Fruit fly (Drosophila melanogaster) whole organism, adult: ENCODE measurements around the gene Prx4.

Source experiments
- CG11617 ChIP-seq: fragments of 200-800 bp; sonication (Bioruptor generic); optimal IDR thresholded peaks from 2 replicates; lab custom pipeline; 2017; ENCODE audit warnings: mild to moderate bottlenecking, missing biosample characterization, missing genetic modification reagents, missing genetic modification characterization
- CG12768 ChIP-seq: fragments of 200-800 bp; sonication (Bioruptor generic); optimal IDR thresholded peaks from 2 replicates; lab custom pipeline; 2017; ENCODE audit warnings: missing biosample characterization, missing genetic modification characterization, mild to moderate bottlenecking, moderate library complexity, missing genetic modification reagents
- CG14711 ChIP-seq: fragments of 200-800 bp; sonication (Bioruptor generic); optimal IDR thresholded peaks from 2 replicates; lab custom pipeline; 2018; ENCODE audit warnings: missing biosample characterization, mild to moderate bottlenecking, missing genetic modification characterization, moderate library complexity
- CG1620 ChIP-seq: fragments of 200-800 bp; sonication (Bioruptor generic); optimal IDR thresholded peaks from 2 replicates; lab custom pipeline; 2016; ENCODE audit warnings: missing biosample characterization, missing genetic modification characterization
- CG33017 ChIP-seq: fragments of 200-800 bp; sonication (Bioruptor generic); optimal IDR thresholded peaks from 2 replicates; lab custom pipeline; 2018; ENCODE audit warnings: missing biosample characterization, mild to moderate bottlenecking, missing genetic modification characterization, moderate library complexity
- CG5204 ChIP-seq: fragments of 200-800 bp; sonication (Bioruptor generic); optimal IDR thresholded peaks from 2 replicates; lab custom pipeline; 2016; ENCODE audit warnings: missing biosample characterization, missing genetic modification characterization
- CG7045 ChIP-seq: fragments of 200-800 bp; sonication (Bioruptor generic); optimal IDR thresholded peaks from 2 replicates; lab custom pipeline; 2017; ENCODE audit warnings: missing biosample characterization, mild to moderate bottlenecking, missing genetic modification characterization
- CG7101 ChIP-seq: fragments of 200-800 bp; sonication (Bioruptor generic); optimal IDR thresholded peaks from 2 replicates; lab custom pipeline; 2018; ENCODE audit warnings: missing biosample characterization, mild to moderate bottlenecking, missing genetic modification characterization, moderate library complexity
- Clk ChIP-seq: fragments of 200-800 bp; sonication (Bioruptor generic); optimal IDR thresholded peaks from 2 replicates; lab custom pipeline; 2017; ENCODE audit warnings: missing biosample characterization, missing genetic modification characterization
- Crg-1 ChIP-seq: fragments of 200-800 bp; sonication (Bioruptor generic); optimal IDR thresholded peaks from 2 replicates; lab custom pipeline; 2016; ENCODE audit warnings: missing biosample characterization, missing genetic modification characterization
- Hr96 ChIP-seq: fragments of 200-800 bp; sonication (Bioruptor generic); optimal IDR thresholded peaks from 2 replicates; lab custom pipeline; 2016; ENCODE audit warnings: missing biosample characterization, missing genetic modification characterization
- Mnt ChIP-seq: fragments of 200-800 bp; sonication (Bioruptor generic); optimal IDR thresholded peaks from 2 replicates; lab custom pipeline; 2016; ENCODE audit warnings: missing biosample characterization, mild to moderate bottlenecking, missing genetic modification characterization
- bab1 ChIP-seq: fragments of 200-800 bp; sonication (Bioruptor generic); optimal IDR thresholded peaks from 3 replicates; lab custom pipeline; 2019; ENCODE audit warnings: missing biosample characterization, mild to moderate bottlenecking, missing genetic modification characterization, moderate library complexity
- cic ChIP-seq: fragments of 200-800 bp; sonication (Bioruptor generic); optimal IDR thresholded peaks from 2 replicates; lab custom pipeline; 2017; ENCODE audit warnings: missing biosample characterization, mild to moderate bottlenecking, missing genetic modification characterization, moderate library complexity
- cnc ChIP-seq, 2 experiments: fragments of >200 bp; optimal IDR thresholded peaks; 2 replicates each; lab custom pipeline; 2017
- kay ChIP-seq: fragments of 200-800 bp; sonication (Bioruptor generic); peaks from one replicate; lab custom pipeline; 2016; ENCODE audit warnings: missing biosample characterization, missing genetic modification characterization, borderline replicate concordance
- ovo ChIP-seq: fragments of 200-800 bp; sonication (Bioruptor generic); optimal IDR thresholded peaks from 2 replicates; lab custom pipeline; 2016; ENCODE audit warnings: missing biosample characterization, missing genetic modification characterization
- pad ChIP-seq: fragments of 200-800 bp; sonication (Bioruptor generic); optimal IDR thresholded peaks from 3 replicates; lab custom pipeline; 2017; ENCODE audit warnings: missing biosample characterization, missing genetic modification characterization, mild to moderate bottlenecking, moderate library complexity, missing genetic modification reagents
- tj ChIP-seq: fragments of 200-800 bp; sonication (Bioruptor generic); optimal IDR thresholded peaks from 3 replicates; lab custom pipeline; 2017; ENCODE audit warnings: missing biosample characterization, mild to moderate bottlenecking, missing genetic modification characterization, moderate library complexity
- toe ChIP-seq: fragments of 200-800 bp; sonication (Bioruptor generic); optimal IDR thresholded peaks from 2 replicates; lab custom pipeline; 2016; ENCODE audit warnings: missing biosample characterization, missing genetic modification characterization

The Prx4 gene

dm6 chr3L:3071675-3072583 lies 29.8 kb downstream of the Prx4 start:
- TF ChIP-seq pad (peak; percentile 99), Hr96 (no peak), CG7045 (no peak)

dm6 chr3L:3073460-3073859 lies 31.3 kb downstream of the Prx4 start:
- no peak for TF ChIP-seq Clk
- no peak for TF ChIP-seq tj (GFP tag; lab: Kevin White, UChicago)
- no peak for TF ChIP-seq CG5204
- no peak for TF ChIP-seq CG14711 (tag; lab: Kevin White, UChicago)
- TF ChIP-seq bab1 (GFP tag; lab: Kevin White, UChicago): no peak
- no peak for TF ChIP-seq pad
- TF ChIP-seq CG7101: no peak
- TF ChIP-seq CG11617 (GFP tag; lab: Kevin White, UChicago): no peak
- TF ChIP-seq CG33017 (tag; lab: Kevin White, UChicago): no peak
- no peak for TF ChIP-seq Crg-1 (GFP tag; lab: Kevin White, UChicago)
- TF ChIP-seq kay: no peak
- no peak for TF ChIP-seq CG1620 (GFP tag; lab: Kevin White, UChicago)
- no peak for TF ChIP-seq Mnt (GFP tag; lab: Kevin White, UChicago)
- TF ChIP-seq CG7045: no peak
- no peak for TF ChIP-seq ovo (GFP tag; lab: Kevin White, UChicago)
- no peak for TF ChIP-seq toe (GFP tag; lab: Kevin White, UChicago)

dm6 chr3L:3074380-3074779 lies 32.2 kb downstream of the Prx4 start:
- no peak for TF ChIP-seq kay
- no peak for TF ChIP-seq Crg-1 (GFP tag; lab: Kevin White, UChicago)
- no peak for TF ChIP-seq CG33017 (tag; lab: Kevin White, UChicago)
- no peak for TF ChIP-seq Mnt (GFP tag; lab: Kevin White, UChicago)
- TF ChIP-seq cnc (optimal IDR thresholded peaks at IDR 0.05; lab: Kevin White, UChicago): no peak

- TF ChIP-seq bab1 (GFP tag; lab: Kevin White, UChicago): no peak
- no peak for TF ChIP-seq Hr96
- no peak for TF ChIP-seq cic (GFP tag; lab: Kevin White, UChicago)
- no peak for TF ChIP-seq toe (GFP tag; lab: Kevin White, UChicago)
- no peak for TF ChIP-seq tj (GFP tag; lab: Kevin White, UChicago)
- no peak for TF ChIP-seq pad
- no peak for TF ChIP-seq CG7101
- no peak for TF ChIP-seq Crg-1 (GFP tag; lab: Kevin White, UChicago)
- TF ChIP-seq Clk: no peak
- no peak for TF ChIP-seq CG1620 (GFP tag; lab: Kevin White, UChicago)
- TF ChIP-seq CG12768 (GFP tag; lab: Kevin White, UChicago): no peak
These were observed 32.6 kb downstream of the Prx4 start for dm6 chr3L:3074805-3075204.

dm6 chr3L:3076954-3077353 lies 34.8 kb downstream of the Prx4 start:
- TF ChIP-seq Hr96 (no peak), CG12768 (GFP tag; lab: Kevin White, UChicago) (no peak), ovo (GFP tag; lab: Kevin White, UChicago) (no peak), tj (GFP tag; lab: Kevin White, UChicago) (no peak), Clk (no peak), CG14711 (tag; lab: Kevin White, UChicago) (no peak)

- TF ChIP-seq Crg-1 (GFP tag; lab: Kevin White, UChicago) (no peak), Clk (no peak), tj (GFP tag; lab: Kevin White, UChicago) (peak; percentile 76), toe (GFP tag; lab: Kevin White, UChicago) (no peak), CG14711 (tag; lab: Kevin White, UChicago) (peak; percentile 33), kay (peak; percentile 76), Hr96 (peak; percentile 15), ovo (GFP tag; lab: Kevin White, UChicago) (peak; percentile 68), CG7101 (peak; percentile 35), CG5204 (peak; percentile 18), pad (peak; percentile 61), CG1620 (GFP tag; lab: Kevin White, UChicago) (no peak), CG7045 (no peak), CG33017 (tag; lab: Kevin White, UChicago) (peak; percentile 41), cnc (optimal IDR thresholded peaks at IDR 0.05; lab: Kevin White, UChicago) (peak in 1 of 2 experiments; percentile 15), bab1 (GFP tag; lab: Kevin White, UChicago) (peak; percentile 62), CG12768 (GFP tag; lab: Kevin White, UChicago) (peak; percentile 59), CG11617 (GFP tag; lab: Kevin White, UChicago) (peak; percentile 26), Mnt (GFP tag; lab: Kevin White, UChicago) (peak; percentile 72), cic (GFP tag; lab: Kevin White, UChicago) (peak; percentile 58)
These were observed 35.5 kb downstream of the Prx4 start for dm6 chr3L:3077568-3078107.
